Worm (Caenorhabditis elegans): Measurements from ENCODE around the gene str-163.

ce11 chrIV:4934103-4934502, 19.9 kb upstream of the str-163 start, which contains the start of gene str-153:
- TF ChIP-seq nhr-27 (tag; optimal IDR thresholded peaks at IDR 0.05): no peak
- no peak for TF ChIP-seq F33H1.4 (GFP tag; IDR thresholded peaks at IDR 0.05)

Measured in whole organism, young adult.